Worm (Caenorhabditis elegans): Measurements from ENCODE around the gene Y43F8B.18.
A peak's percentile ranks its signal among the peaks of the same experiment; 100 is the strongest.

Gene Y43F8B.18

DNA sequence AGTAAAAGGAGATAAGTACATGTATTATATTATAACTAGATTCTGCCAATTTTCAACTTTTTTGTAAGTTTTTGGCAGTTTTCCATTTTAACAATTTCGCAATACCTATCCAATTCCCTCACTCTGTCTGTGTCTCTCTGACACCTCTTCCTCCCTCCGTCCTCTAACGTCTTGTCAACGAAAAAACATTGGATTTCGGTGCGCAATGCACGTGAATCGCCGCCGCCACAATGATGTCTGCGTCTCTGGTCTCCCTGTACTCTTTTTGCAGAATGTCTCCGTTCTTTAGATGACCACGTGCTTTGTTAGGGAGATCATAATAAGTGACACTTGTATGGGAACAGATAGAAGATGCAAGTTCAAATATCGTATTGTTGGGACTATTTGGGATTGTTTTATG is 43.4 kb downstream of the Y43F8B.18 start (continued):
- TF ChIP-seq rec-8 (tag; optimal IDR thresholded peaks at IDR 0.05) (no peak), ztf-26 (tag; optimal IDR thresholded peaks at IDR 0.05) (peak; percentile 96), F23B12.7 (tag; optimal IDR thresholded peaks at IDR 0.05; ENCODE audit: insufficient read depth) (no peak), T26A5.8 (tag; optimal IDR thresholded peaks at IDR 0.05) (no peak), madf-10 (tag; optimal IDR thresholded peaks at IDR 0.05) (peak; percentile 88), lsl-1 (GFP tag; optimal IDR thresholded peaks at IDR 0.05) (no peak), fkh-3 (tag; optimal IDR thresholded peaks at IDR 0.05) (no peak), hlh-12 (tag; optimal IDR thresholded peaks at IDR 0.05) (no peak), lin-35 (GFP tag; optimal IDR thresholded peaks at IDR 0.05) (peak in 1 of 3 experiments; percentile 48), ztf-22 (GFP tag; optimal IDR thresholded peaks at IDR 0.05) (peak; percentile 74), ztf-3 (GFP tag; optimal IDR thresholded peaks at IDR 0.05) (peak; percentile 57), egrh-3 (GFP tag; IDR thresholded peaks at IDR 0.05) (peak; percentile 29; the same call in 1 of the 2 replicates), ztf-18 (tag; optimal IDR thresholded peaks at IDR 0.05) (peak; percentile 11), tlf-1 (GFP tag; optimal IDR thresholded peaks at IDR 0.05) (peak; percentile 75), F52B5.7 (tag; optimal IDR thresholded peaks at IDR 0.05) (no peak), mes-4 (tag; optimal IDR thresholded peaks at IDR 0.05) (no peak), gei-17 (GFP tag; optimal IDR thresholded peaks at IDR 0.05) (peak; percentile 56), snpc-3.4 (tag; optimal IDR thresholded peaks at IDR 0.05) (no peak), lag-1 (GFP tag; IDR thresholded peaks at IDR 0.05) (no peak), tbp1 (GFP tag; optimal IDR thresholded peaks at IDR 0.05) (peak; percentile 63), F39B2.1 (GFP tag; IDR thresholded peaks at IDR 0.05) (no peak), unc-130 (GFP tag; optimal IDR thresholded peaks at IDR 0.05) (no peak), K11D2.4 (GFP tag; IDR thresholded peaks at IDR 0.05) (peak; percentile 92), rpc-1 (optimal IDR thresholded peaks at IDR 0.05) (no peak), rpc-1 (tag; optimal IDR thresholded peaks at IDR 0.05) (no peak), ekl-4 (GFP tag; IDR thresholded peaks at IDR 0.05) (peak; percentile 64; the same call in 1 of the 2 replicates), ets-4 (GFP tag; optimal IDR thresholded peaks at IDR 0.05) (no peak), snpc-4 (GFP tag; optimal IDR thresholded peaks at IDR 0.05) (no peak), snpc-4 (tag; optimal IDR thresholded peaks at IDR 0.05) (peak in 2 of 4 experiments; percentile 65 to 73), B0035.1 (tag; optimal IDR thresholded peaks at IDR 0.05) (peak; percentile 38), D2030.7 (GFP tag; IDR thresholded peaks at IDR 0.05) (no peak; the same call in 1 of the 2 replicates), aptf-3 (GFP tag; IDR thresholded peaks at IDR 0.05) (no peak), bed-2 (GFP tag; IDR thresholded peaks at IDR 0.05) (no peak), nfya-2 (GFP tag; IDR thresholded peaks at IDR 0.05) (no peak), snpc-1.1 (tag; optimal IDR thresholded peaks at IDR 0.05; ENCODE audit: insufficient read depth) (no peak), Y95B8A.8 (GFP tag; IDR thresholded peaks at IDR 0.05) (no peak), somi-1 (GFP tag; optimal IDR thresholded peaks at IDR 0.05) (peak; percentile 97), ceh-58 (GFP tag; IDR thresholded peaks at IDR 0.05) (no peak), hsf-1 (GFP tag; IDR thresholded peaks at IDR 0.05) (no peak), let-526 (GFP tag; IDR thresholded peaks at IDR 0.05) (peak; percentile 75), ceh-100 (GFP tag; IDR thresholded peaks at IDR 0.05) (no peak), K12H6.12 (tag; optimal IDR thresholded peaks at IDR 0.05) (peak; percentile 90), mel-28 (tag; optimal IDR thresholded peaks at IDR 0.05; ENCODE audit: borderline replicate concordance) (no peak), cebp-1 (GFP tag; IDR thresholded peaks at IDR 0.05) (peak; percentile 99), cebp-1 (tag; optimal IDR thresholded peaks at IDR 0.05) (peak; percentile 100), ccch-3 (GFP tag; optimal IDR thresholded peaks at IDR 0.05) (no peak), lsy-27 (tag; optimal IDR thresholded peaks at IDR 0.05; ENCODE audit: borderline replicate concordance, insufficient read depth) (no peak), ZK185.1 (tag; optimal IDR thresholded peaks at IDR 0.05; ENCODE audit: poor library complexity, severe bottlenecking) (no peak), die-1 (tag; optimal IDR thresholded peaks at IDR 0.05) (peak; percentile 64)

All from whole organism, young adult.